Worm (Caenorhabditis elegans) whole organism, young adult: Measurements from ENCODE around the gene E04F6.4.

ENCODE experiments used
- B0261.1 ChIP-seq: sonication (generic microtip); optimal IDR thresholded peaks from 2 replicates; lab custom pipeline; 2016; ENCODE audit warnings: mild to moderate bottlenecking, missing genetic modification characterization, moderate library complexity, missing compliant biosample characterization
- B0336.3 ChIP-seq: fragments of 200-800 bp; sonication (Bioruptor generic); IDR thresholded peaks from 2 replicates; pipeline ENCODE4 v1.3.6; 2022; ENCODE audit warnings: missing genetic modification characterization, missing compliant biosample characterization
- D2030.7 ChIP-seq: fragments of 200-800 bp; sonication (Bioruptor generic); IDR thresholded peaks from 2 replicates; pipeline ENCODE4 v1.3.6; 2022; ENCODE audit warnings: missing genetic modification reagents, missing genetic modification characterization, missing compliant biosample characterization
- F39B2.1 ChIP-seq: fragments of 200-800 bp; sonication (Bioruptor generic); IDR thresholded peaks from 2 replicates; pipeline ENCODE4 v1.3.6; 2022; ENCODE audit warnings: missing genetic modification reagents, missing genetic modification characterization, missing compliant biosample characterization
- F57C9.4 ChIP-seq: sonication (generic microtip); optimal IDR thresholded peaks from 2 replicates; lab custom pipeline; 2017; ENCODE audit warnings: mild to moderate bottlenecking, missing genetic modification characterization, missing compliant biosample characterization
- K11D2.4 ChIP-seq: fragments of 200-800 bp; sonication (Bioruptor generic); IDR thresholded peaks from 2 replicates; pipeline ENCODE4 v1.3.6; 2022; ENCODE audit warnings: missing genetic modification reagents, missing genetic modification characterization, missing compliant biosample characterization
- K12H6.12 ChIP-seq: fragments of 200-800 bp; sonication (Bioruptor generic); optimal IDR thresholded peaks from 2 replicates; lab custom pipeline; 2018; ENCODE audit warnings: mild to moderate bottlenecking, missing genetic modification characterization, missing compliant biosample characterization
- Y79H2A.3 ChIP-seq: fragments of 200-800 bp; sonication (Bioruptor generic); conservative IDR thresholded peaks from 2 replicates; pipeline ENCODE4 v1.3.6; 2022; ENCODE audit warnings: missing genetic modification reagents, missing genetic modification characterization, missing compliant biosample characterization
- ama-1 ChIP-seq, 3 experiments: fragments of 150-350 bp in 1 of 3; sonication (generic microtip) in 2 of 3; optimal IDR thresholded peaks; 2 replicates each; lab custom pipeline; 2014 to 2018; ENCODE audit warnings: missing biosample characterization in 2 of 3, missing genetic modification characterization in 2 of 3, missing genetic modification reagents in 2 of 3
- aptf-3 ChIP-seq: fragments of 200-800 bp; sonication (Bioruptor generic); IDR thresholded peaks from 2 replicates; pipeline ENCODE4 v1.3.6; 2022; ENCODE audit warnings: missing genetic modification characterization, missing compliant biosample characterization
- athp-1 ChIP-seq: sonication (generic microtip); optimal IDR thresholded peaks from 2 replicates; lab custom pipeline; 2017; ENCODE audit warnings: mild to moderate bottlenecking, missing genetic modification characterization, missing compliant biosample characterization
- ceh-40 ChIP-seq: fragments of 200-800 bp; sonication (Bioruptor generic); IDR thresholded peaks from 2 replicates; pipeline ENCODE4 v1.3.6; 2022; ENCODE audit warnings: missing genetic modification characterization, missing compliant biosample characterization
- dox-1 ChIP-seq: fragments of 200-800 bp; sonication (Bioruptor generic); IDR thresholded peaks from 2 replicates; pipeline ENCODE4 v1.3.6; 2022; ENCODE audit warnings: missing genetic modification reagents, missing genetic modification characterization, missing compliant biosample characterization
- egl-18 ChIP-seq: fragments of 200-800 bp; sonication (Bioruptor generic); IDR thresholded peaks from 2 replicates; pipeline ENCODE4 v1.3.6; 2022; ENCODE audit warnings: missing genetic modification reagents, missing genetic modification characterization, missing compliant biosample characterization
- egrh-3 ChIP-seq: fragments of 200-800 bp; sonication (Bioruptor generic); IDR thresholded peaks from 2 replicates; pipeline ENCODE4 v1.3.6; 2022; ENCODE audit warnings: missing genetic modification reagents, missing genetic modification characterization, missing compliant biosample characterization
- fkh-3 ChIP-seq: sonication (generic microtip); optimal IDR thresholded peaks from 2 replicates; lab custom pipeline; 2016; ENCODE audit warnings: mild to moderate bottlenecking, missing genetic modification characterization, missing compliant biosample characterization
- gei-17 ChIP-seq: fragments of 200-800 bp; sonication (Bioruptor generic); optimal IDR thresholded peaks from 2 replicates; lab custom pipeline; 2018; ENCODE audit warnings: mild to moderate bottlenecking, missing genetic modification characterization, missing compliant biosample characterization
- hlh-26 ChIP-seq: fragments of 200-800 bp; sonication (Bioruptor generic); conservative IDR thresholded peaks from 2 replicates; pipeline ENCODE4 v1.3.6; 2022; ENCODE audit warnings: missing genetic modification reagents, missing genetic modification characterization, missing compliant biosample characterization
- hmg-20 ChIP-seq: fragments of 200-800 bp; sonication (Bioruptor generic); IDR thresholded peaks from 2 replicates; pipeline ENCODE4 v1.3.6; 2022; ENCODE audit warnings: missing genetic modification reagents, missing genetic modification characterization, missing compliant biosample characterization
- let-526 ChIP-seq: fragments of 200-800 bp; sonication (Bioruptor generic); IDR thresholded peaks from 2 replicates; pipeline ENCODE4 v1.3.6; 2022; ENCODE audit warnings: missing genetic modification reagents, missing genetic modification characterization, missing compliant biosample characterization
- lin-54 ChIP-seq: fragments of 200-800 bp; sonication (Bioruptor generic); optimal IDR thresholded peaks from 2 replicates; lab custom pipeline; 2018; ENCODE audit warnings: mild to moderate bottlenecking, missing genetic modification characterization, missing compliant biosample characterization
- madf-10 ChIP-seq: sonication (generic microtip); optimal IDR thresholded peaks from 2 replicates; lab custom pipeline; 2016; ENCODE audit warnings: mild to moderate bottlenecking, missing genetic modification characterization, missing compliant biosample characterization
- madf-3 ChIP-seq: fragments of 200-800 bp; sonication (Bioruptor generic); IDR thresholded peaks from 2 replicates; pipeline ENCODE4 v1.3.6; 2022; ENCODE audit warnings: missing genetic modification reagents, missing genetic modification characterization, missing compliant biosample characterization
- madf-8 ChIP-seq: fragments of 200-800 bp; sonication (Bioruptor generic); conservative IDR thresholded peaks from 2 replicates; pipeline ENCODE4 v1.3.6; 2022; ENCODE audit warnings: missing genetic modification reagents, missing genetic modification characterization, missing compliant biosample characterization
- nhr-179 ChIP-seq: sonication (generic microtip); optimal IDR thresholded peaks from 2 replicates; lab custom pipeline; 2016; ENCODE audit warnings: mild to moderate bottlenecking, missing genetic modification characterization, missing compliant biosample characterization
- pha-4 ChIP-seq: fragments of 150-350 bp; sonication (generic microtip); optimal IDR thresholded peaks from 2 replicates; lab custom pipeline; 2014; ENCODE audit warnings: missing biosample characterization, missing genetic modification reagents, missing genetic modification characterization
- rec-8 ChIP-seq, 2 experiments: sonication (generic microtip); optimal IDR thresholded peaks; 2 replicates each; lab custom pipeline; 2016; ENCODE audit warnings: mild to moderate bottlenecking in 2 of 2, missing genetic modification characterization in 2 of 2, missing genetic modification reagents in 2 of 2, missing genotype in 2 of 2, missing biosample characterization in 1 of 2, missing compliant biosample characterization in 1 of 2, moderate library complexity in 1 of 2
- rpc-1 ChIP-seq, 2 experiments: fragments of 150-350 bp in 1 of 2; sonication (generic microtip) in 1 of 2; optimal IDR thresholded peaks; 2 replicates each; lab custom pipeline; 2014 to 2018; ENCODE audit warnings: missing biosample characterization in 1 of 2, missing genetic modification characterization in 1 of 2, missing genetic modification reagents in 1 of 2, missing genotype in 1 of 2
- sdz-38 ChIP-seq: sonication (generic microtip); optimal IDR thresholded peaks from 2 replicates; lab custom pipeline; 2016; ENCODE audit warnings: missing genotype, missing genetic modification characterization, missing compliant biosample characterization
- snpc-1.3 ChIP-seq: sonication (generic microtip); optimal IDR thresholded peaks from 2 replicates; lab custom pipeline; 2017; ENCODE audit warnings: missing genetic modification characterization, mild to moderate bottlenecking, missing compliant biosample characterization, antibody characterized with exemption, moderate library complexity, missing genotype, missing genetic modification reagents; ENCODE audit not compliant: insufficient read depth
- snpc-4 ChIP-seq, 5 experiments: fragments of 150-350 bp in 1 of 5; sonication (generic microtip) in 4 of 5; optimal IDR thresholded peaks; 2 replicates each; lab custom pipeline; 2014 to 2018; ENCODE audit warnings: missing genetic modification characterization in 5 of 5, missing biosample characterization in 3 of 5, antibody characterized with exemption in 2 of 5, mild to moderate bottlenecking in 2 of 5, missing compliant biosample characterization in 2 of 5, missing genotype in 2 of 5, moderate library complexity in 2 of 5, missing genetic modification reagents in 1 of 5
- unc-130 ChIP-seq: sonication (generic microtip); optimal IDR thresholded peaks from 2 replicates; lab custom pipeline; 2016; ENCODE audit warnings: missing genetic modification reagents, missing genetic modification characterization, missing compliant biosample characterization
- ztf-25 ChIP-seq: fragments of 200-800 bp; sonication (Bioruptor generic); IDR thresholded peaks from 2 replicates; pipeline ENCODE4 v1.3.6; 2022; ENCODE audit warnings: missing genetic modification reagents, missing genetic modification characterization, missing compliant biosample characterization
- ztf-28 ChIP-seq: fragments of 200-800 bp; sonication (Bioruptor generic); IDR thresholded peaks from 2 replicates; pipeline ENCODE4 v1.3.6; 2022; ENCODE audit warnings: missing genetic modification reagents, missing genetic modification characterization, missing compliant biosample characterization

The E04F6.4 gene

ce11 chrII:7183493-7184272 lies 5.5 kb upstream of the E04F6.4 start, which contains the start of gene pdl-1 (continued):
- TF ChIP-seq K12H6.12 (tag; lab: Kevin White, UChicago) (peak; percentile 77), ama-1 (optimal IDR thresholded peaks at IDR 0.05; lab: Kevin White, UChicago) (no peak), ama-1 (GFP tag; optimal IDR thresholded peaks at IDR 0.05; lab: Kevin White, UChicago) (peak; percentile 87 to 93), D2030.7 (GFP tag; lab: Robert Waterston, UW) (peak; percentile 78), ceh-40 (GFP tag; lab: Robert Waterston, UW) (peak; percentile 91), lin-54 (GFP tag; lab: Kevin White, UChicago) (peak; percentile 78), nhr-179 (peak; percentile 77)

ce11 chrII:7186117-7186516 lies 3.1 kb upstream of the E04F6.4 start:
- TF ChIP-seq rec-8 (tag; optimal IDR thresholded peaks at IDR 0.05; lab: Kevin White, UChicago) (no peak), athp-1 (no peak), unc-130 (GFP tag; lab: Kevin White, UChicago) (no peak), egl-18 (GFP tag; lab: Robert Waterston, UW) (no peak), madf-3 (GFP tag; lab: Robert Waterston, UW) (no peak), aptf-3 (GFP tag; lab: Robert Waterston, UW) (no peak), F57C9.4 (no peak), F39B2.1 (GFP tag; lab: Robert Waterston, UW) (no peak)

- TF ChIP-seq madf-10 (no peak), fkh-3 (no peak), pha-4 (no peak), D2030.7 (GFP tag; lab: Robert Waterston, UW) (no peak), Y79H2A.3 (GFP tag; lab: Robert Waterston, UW) (no peak), egrh-3 (no peak), K11D2.4 (GFP tag; lab: Robert Waterston, UW) (no peak), ztf-28 (no peak), hmg-20 (GFP tag; lab: Robert Waterston, UW) (no peak), ztf-25 (GFP tag; lab: Robert Waterston, UW) (no peak), athp-1 (no peak), hlh-26 (GFP tag; lab: Robert Waterston, UW) (no peak), B0261.1 (no peak), sdz-38 (tag; lab: Kevin White, UChicago) (no peak), B0336.3 (no peak), dox-1 (no peak), ceh-40 (GFP tag; lab: Robert Waterston, UW) (no peak), snpc-4 (GFP tag; optimal IDR thresholded peaks at IDR 0.05; lab: Kevin White, UChicago) (no peak), snpc-4 (tag; optimal IDR thresholded peaks at IDR 0.05; lab: Kevin White, UChicago) (no peak)
Measured at ce11 chrII:7187110-7187509, 2.1 kb upstream of the E04F6.4 start, which contains the start of gene C27H5.6. C27H5.6 (minus strand) TSS chrII:7187210.

- TF ChIP-seq let-526 (GFP tag; lab: Robert Waterston, UW): no peak
- TF ChIP-seq gei-17 (GFP tag; lab: Kevin White, UChicago): no peak
- TF ChIP-seq snpc-1.3 (tag; lab: Kevin White, UChicago): no peak
- no peak for TF ChIP-seq rpc-1 (optimal IDR thresholded peaks at IDR 0.05; lab: Kevin White, UChicago)
- no peak for TF ChIP-seq rpc-1 (tag; optimal IDR thresholded peaks at IDR 0.05; lab: Kevin White, UChicago)
- no peak for TF ChIP-seq madf-8 (GFP tag; lab: Robert Waterston, UW)
- TF ChIP-seq athp-1: peak; percentile 81
- TF ChIP-seq, all 124 proteins: peak for 1
Measured at ce11 chrII:7195541-7195940, 6.3 kb downstream of the E04F6.4 start, which contains the start of gene acdh-12. acdh-12 (minus strand) TSS chrII:7195641.
